Fruit fly (Drosophila melanogaster): ENCODE measurements around the gene Cht11.
A peak's percentile ranks its signal among the peaks of the same experiment; 100 is the strongest.

Cht11 gene

DNA sequence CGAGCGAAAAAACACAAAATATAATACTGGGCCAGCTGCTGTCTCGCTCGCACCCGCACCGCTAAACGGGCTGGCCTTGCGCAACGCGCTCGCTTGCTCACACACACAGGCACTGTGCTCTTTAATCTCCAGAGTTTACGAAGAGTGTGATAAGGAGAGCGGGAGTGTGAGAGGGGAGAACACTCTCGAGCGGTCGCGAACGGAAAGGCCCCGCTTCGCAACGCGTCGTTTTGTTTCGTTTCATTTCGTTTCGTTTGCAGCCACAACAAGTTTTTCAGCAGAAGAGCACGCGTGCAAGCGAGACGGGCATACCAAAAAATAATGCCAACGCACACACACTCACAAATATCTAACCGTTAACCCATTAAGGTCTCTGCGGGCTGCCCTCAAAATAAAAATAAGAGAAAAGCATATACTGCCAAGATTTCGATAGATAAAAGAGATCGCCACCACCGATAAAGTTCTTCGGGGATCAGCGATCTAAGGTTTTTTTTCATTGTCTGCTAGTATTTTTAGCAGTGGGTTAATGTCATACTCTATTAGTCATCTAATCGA, 12.3 kb upstream of the Cht11 start (continued):
- TF ChIP-seq chm (GFP tag; IDR thresholded peaks at IDR 0.05), result peak; percentile 73; the same call in 1 of the 2 replicates
- TF ChIP-seq D (optimal IDR thresholded peaks at IDR 0.05), result no peak
- TF ChIP-seq D (GFP tag; optimal IDR thresholded peaks at IDR 0.05), result no peak
- 0 out of 2 replicates have a peak, but pooled peaks have one; percentile 7 for TF ChIP-seq ara (GFP tag; IDR thresholded peaks at IDR 0.05)
- peak in 1 of 2 experiments; percentile 42 for TF ChIP-seq Hr51 (GFP tag; optimal IDR thresholded peaks at IDR 0.05)
- no peak for TF ChIP-seq CG4820 (GFP tag; optimal IDR thresholded peaks at IDR 0.05)
- TF ChIP-seq NC2α (GFP tag; optimal IDR thresholded peaks at IDR 0.05), result no peak
- peak; percentile 55; the same call in 1 of the 2 replicates for TF ChIP-seq Taf1 (GFP tag; IDR thresholded peaks at IDR 0.05)
- TF ChIP-seq gro (GFP tag; optimal IDR thresholded peaks at IDR 0.05), result peak; percentile 13
- no peak for TF ChIP-seq slou (GFP tag; optimal IDR thresholded peaks at IDR 0.05)
- TF ChIP-seq CG10654 (GFP tag; optimal IDR thresholded peaks at IDR 0.05), result no peak
- peak; percentile 59 for TF ChIP-seq CG4730 (GFP tag; IDR thresholded peaks at IDR 0.05)
- TF ChIP-seq CG6765 (GFP tag; optimal IDR thresholded peaks at IDR 0.05), result no peak
- TF ChIP-seq Trl (optimal IDR thresholded peaks at IDR 0.05), result peak; percentile 70 to 77
- no peak for TF ChIP-seq Trl (GFP tag; optimal IDR thresholded peaks at IDR 0.05)
- peak; percentile 64; the same call in 1 of the 2 replicates for TF ChIP-seq Ada2b (GFP tag; IDR thresholded peaks at IDR 0.05)
- no peak for TF ChIP-seq Vsx1 (GFP tag; optimal IDR thresholded peaks at IDR 0.05)
- 0 out of 2 replicates have a peak, but pooled peaks have one; percentile 30 for TF ChIP-seq sisA (GFP tag; IDR thresholded peaks at IDR 0.05)
- peak; percentile 21 to 38 for TF ChIP-seq dpn (GFP tag; optimal IDR thresholded peaks at IDR 0.05)
- peak; percentile 63 for TF ChIP-seq vvl (GFP tag; IDR thresholded peaks at IDR 0.05)
- TF ChIP-seq vnd (GFP tag; IDR thresholded peaks at IDR 0.05; ENCODE audit: partially characterized antibody), result no peak
- no peak for TF ChIP-seq emc (GFP tag; optimal IDR thresholded peaks at IDR 0.05)
- peak; percentile 77 for TF ChIP-seq sd (tag; optimal IDR thresholded peaks at IDR 0.05)
- peak; percentile 22 for TF ChIP-seq her (GFP tag; optimal IDR thresholded peaks at IDR 0.05)
- no peak for TF ChIP-seq Bdp1 (GFP tag; optimal IDR thresholded peaks at IDR 0.05)
- TF ChIP-seq CG12104 (GFP tag; optimal IDR thresholded peaks at IDR 0.05), result peak; percentile 40
- TF ChIP-seq NfI (GFP tag; optimal IDR thresholded peaks at IDR 0.05), result peak; percentile 38
- peak; percentile 20 for TF ChIP-seq eyg (GFP tag; optimal IDR thresholded peaks at IDR 0.05)
- no peak for TF ChIP-seq Atf3 (GFP tag; optimal IDR thresholded peaks at IDR 0.05)
- no peak for TF ChIP-seq ase (GFP tag; IDR thresholded peaks at IDR 0.05)
- TF ChIP-seq Gug (GFP tag; IDR thresholded peaks at IDR 0.05), result peak; percentile 74; the same call in 3 of the 4 replicates
- peak; percentile 23 for TF ChIP-seq CG13624 (GFP tag; optimal IDR thresholded peaks at IDR 0.05)
- TF ChIP-seq lmd (GFP tag; IDR thresholded peaks at IDR 0.05), result peak; percentile 69
- peak; percentile 45 for TF ChIP-seq phol (tag; optimal IDR thresholded peaks at IDR 0.05)
- peak; percentile 35; the same call in 1 of the 2 replicates for TF ChIP-seq danr (GFP tag; IDR thresholded peaks at IDR 0.05)
- TF ChIP-seq Awh (GFP tag; IDR thresholded peaks at IDR 0.05), result no peak
- 0 out of 2 replicates have a peak, but pooled peaks have one; percentile 5 for TF ChIP-seq CG17328 (GFP tag; IDR thresholded peaks at IDR 0.05)
- TF ChIP-seq jigr1 (GFP tag; IDR thresholded peaks at IDR 0.05), result no peak
- peak; percentile 29 for TF ChIP-seq CG12155 (GFP tag; optimal IDR thresholded peaks at IDR 0.05)
- peak; percentile 90 for TF ChIP-seq ftz-f1 (GFP tag; optimal IDR thresholded peaks at IDR 0.05)
- TF ChIP-seq CG10565 (GFP tag; optimal IDR thresholded peaks at IDR 0.05), result no peak
- TF ChIP-seq Sry-β (GFP tag; optimal IDR thresholded peaks at IDR 0.05), result no peak
- peak; percentile 55; the same call in 1 of the 2 replicates for TF ChIP-seq HLH3B (GFP tag; IDR thresholded peaks at IDR 0.05)
- TF ChIP-seq yki (optimal IDR thresholded peaks at IDR 0.05), result no peak
- no peak for TF ChIP-seq wor (GFP tag; IDR thresholded peaks at IDR 0.05)
- peak; percentile 34 for TF ChIP-seq CoRest (tag; optimal IDR thresholded peaks at IDR 0.05)
- peak; percentile 41; the same call in 1 of the 2 replicates for TF ChIP-seq CG13287 (GFP tag; IDR thresholded peaks at IDR 0.05; ENCODE audit: partially characterized antibody)
- peak; percentile 70 for TF ChIP-seq CG3281 (GFP tag; optimal IDR thresholded peaks at IDR 0.05)
- peak; percentile 39 for TF ChIP-seq bab2 (GFP tag; optimal IDR thresholded peaks at IDR 0.05)
- peak; percentile 38; the same call in 1 of the 2 replicates for TF ChIP-seq toy (GFP tag; IDR thresholded peaks at IDR 0.05)
- TF ChIP-seq Asciz (GFP tag; optimal IDR thresholded peaks at IDR 0.05), result no peak
- TF ChIP-seq Gsc (GFP tag; IDR thresholded peaks at IDR 0.05), result no peak
